Worm (Caenorhabditis elegans): ENCODE measurements around the gene thn-2.

Gene thn-2

ce11 chrIV:12335798-12336197 lies 47.2 kb upstream of the thn-2 start, which contains the start of gene F19B6.1:
TSS of gene F19B6.1 (minus strand) at chrIV:12336075.
- TF ChIP-seq ztf-4 (tag; optimal IDR thresholded peaks at IDR 0.05): no peak
- no peak for TF ChIP-seq lin-39 (tag; optimal IDR thresholded peaks at IDR 0.05)

ce11 chrIV:12336893-12337627 lies 45.9 kb upstream of the thn-2 start, which contains the start of the genes F19B6.10 and wht-5:
TSS of gene F19B6.10 (plus strand) at chrIV:12337193.
TSS of gene wht-5 (plus strand) at chrIV:12337577.
- TF ChIP-seq mab-5 (tag; optimal IDR thresholded peaks at IDR 0.05) (no peak), R02D3.7 (tag; optimal IDR thresholded peaks at IDR 0.05) (no peak), unc-62 (GFP tag; optimal IDR thresholded peaks at IDR 0.05) (no peak), nhr-11 (tag; optimal IDR thresholded peaks at IDR 0.05) (no peak), sem-4 (tag; optimal IDR thresholded peaks at IDR 0.05) (no peak), lin-39 (tag; optimal IDR thresholded peaks at IDR 0.05) (no peak), nhr-10 (tag; optimal IDR thresholded peaks at IDR 0.05) (no peak), fos-1 (tag; optimal IDR thresholded peaks at IDR 0.05) (no peak), nhr-23 (tag; optimal IDR thresholded peaks at IDR 0.05) (no peak), blmp-1 (tag; optimal IDR thresholded peaks at IDR 0.05; ENCODE audit: insufficient read depth) (no peak), lsy-2 (tag; optimal IDR thresholded peaks at IDR 0.05) (no peak), unc-55 (GFP tag; optimal IDR thresholded peaks at IDR 0.05) (no peak), unc-39 (tag; optimal IDR thresholded peaks at IDR 0.05) (no peak), ZK546.5 (tag; optimal IDR thresholded peaks at IDR 0.05) (no peak), elt-3 (tag; optimal IDR thresholded peaks at IDR 0.05) (no peak), alr-1 (tag; optimal IDR thresholded peaks at IDR 0.05) (no peak), dmd-4 (tag; optimal IDR thresholded peaks at IDR 0.05) (no peak), mbf-1 (tag; optimal IDR thresholded peaks at IDR 0.05) (no peak)

- TF ChIP-seq ZK546.5 (tag; optimal IDR thresholded peaks at IDR 0.05): no peak
- TF ChIP-seq elt-1 (tag; optimal IDR thresholded peaks at IDR 0.05): no peak
- TF ChIP-seq Y55F3AM.14 (GFP tag; optimal IDR thresholded peaks at IDR 0.05): no peak
- no peak for TF ChIP-seq mdl-1 (tag; optimal IDR thresholded peaks at IDR 0.05)
Measured at ce11 chrIV:12340885-12341284, 42.1 kb upstream of the thn-2 start.

- TF ChIP-seq mdl-1 (tag; optimal IDR thresholded peaks at IDR 0.05): no peak
- no peak for TF ChIP-seq sma-3 (GFP tag; optimal IDR thresholded peaks at IDR 0.05)
- TF ChIP-seq unc-55 (GFP tag; optimal IDR thresholded peaks at IDR 0.05): peak; percentile 49
Measured at ce11 chrIV:12349639-12350038, 33.3 kb upstream of the thn-2 start, which contains the start of gene best-22. TSS of gene best-22 (plus strand) at chrIV:12349939.

ce11 chrIV:12350235-12350634 lies 32.7 kb upstream of the thn-2 start:
- TF ChIP-seq ZK546.5 (tag; optimal IDR thresholded peaks at IDR 0.05): no peak
- TF ChIP-seq lsy-2 (tag; optimal IDR thresholded peaks at IDR 0.05): no peak
- TF ChIP-seq unc-55 (GFP tag; optimal IDR thresholded peaks at IDR 0.05): no peak
- TF ChIP-seq Y55F3AM.14 (GFP tag; optimal IDR thresholded peaks at IDR 0.05): no peak
- no peak for TF ChIP-seq peb-1 (tag; optimal IDR thresholded peaks at IDR 0.05)
- TF ChIP-seq dmd-4 (tag; optimal IDR thresholded peaks at IDR 0.05): no peak
- TF ChIP-seq sma-3 (GFP tag; optimal IDR thresholded peaks at IDR 0.05): no peak
- TF ChIP-seq aly-2 (tag; optimal IDR thresholded peaks at IDR 0.05): no peak
- no peak for TF ChIP-seq F13H6.1 (tag; optimal IDR thresholded peaks at IDR 0.05)
- TF ChIP-seq fos-1 (tag; optimal IDR thresholded peaks at IDR 0.05): no peak
- no peak for TF ChIP-seq mab-5 (tag; optimal IDR thresholded peaks at IDR 0.05)
- no peak for TF ChIP-seq unc-39 (tag; optimal IDR thresholded peaks at IDR 0.05)

ce11 chrIV:12359979-12360378 lies 23.0 kb upstream of the thn-2 start:
- TF ChIP-seq ZK546.5 (tag; optimal IDR thresholded peaks at IDR 0.05): no peak
- no peak for TF ChIP-seq ceh-16 (tag; optimal IDR thresholded peaks at IDR 0.05)
- no peak for TF ChIP-seq egl-27 (tag; optimal IDR thresholded peaks at IDR 0.05)
- TF ChIP-seq F13H6.1 (tag; optimal IDR thresholded peaks at IDR 0.05): no peak
- TF ChIP-seq nhr-21 (tag; optimal IDR thresholded peaks at IDR 0.05): no peak
- TF ChIP-seq mdl-1 (tag; optimal IDR thresholded peaks at IDR 0.05): no peak
- no peak for TF ChIP-seq zag-1 (tag; optimal IDR thresholded peaks at IDR 0.05)
